Fruit fly (Drosophila melanogaster) whole organism, embryonic: ENCODE measurements around the gene mTerf3.

Source experiments
- ATbp ChIP-seq: fragments of 200-800 bp; sonication (Bioruptor generic); optimal IDR thresholded peaks from 2 replicates; lab custom pipeline; 2017; ENCODE audit warnings: missing biosample characterization, mild to moderate bottlenecking, missing genetic modification characterization, missing genetic modification reagents
- Blimp-1 ChIP-seq: fragments of 200-800 bp; sonication (Bioruptor generic); optimal IDR thresholded peaks from 3 replicates; lab custom pipeline; 2018; ENCODE audit warnings: missing biosample characterization, missing genetic modification characterization, mild to moderate bottlenecking, moderate library complexity, missing genetic modification reagents
- BtbVII ChIP-seq: fragments of 200-800 bp; sonication (Bioruptor generic); optimal IDR thresholded peaks from 3 replicates; lab custom pipeline; 2017; ENCODE audit warnings: missing biosample characterization, mild to moderate bottlenecking, missing genetic modification characterization
- CG10565 ChIP-seq: fragments of 200-800 bp; sonication (Bioruptor generic); optimal IDR thresholded peaks from 3 replicates; lab custom pipeline; 2016; ENCODE audit warnings: missing biosample characterization, mild to moderate bottlenecking, missing genetic modification characterization
- CG10959 ChIP-seq: fragments of 200-800 bp; sonication (Bioruptor generic); IDR thresholded peaks from 2 replicates; pipeline ENCODE4 v1.3.6; 2022; ENCODE audit warnings: missing biosample characterization, missing genetic modification characterization
- CG11247 ChIP-seq: fragments of 200-800 bp; sonication (Bioruptor generic); IDR thresholded peaks from 2 replicates; pipeline ENCODE4 v1.3.6; 2022; ENCODE audit warnings: missing biosample characterization, missing genetic modification characterization
- CG12769 ChIP-seq: fragments of 200-800 bp; sonication (Bioruptor generic); optimal IDR thresholded peaks from 2 replicates; lab custom pipeline; 2019; ENCODE audit warnings: missing biosample characterization, mild to moderate bottlenecking, missing genetic modification characterization, moderate library complexity
- CG13123 ChIP-seq: fragments of 200-800 bp; sonication (Bioruptor generic); optimal IDR thresholded peaks from 2 replicates; lab custom pipeline; 2016; ENCODE audit warnings: missing biosample characterization, missing genetic modification characterization
- CG14014 ChIP-seq: fragments of 200-800 bp; sonication (Bioruptor generic); IDR thresholded peaks from 2 replicates; pipeline ENCODE4 v1.3.6; 2022; ENCODE audit warnings: missing biosample characterization, missing genetic modification characterization
- CG15011 ChIP-seq: fragments of 200-800 bp; sonication (Bioruptor generic); optimal IDR thresholded peaks from 3 replicates; lab custom pipeline; 2018; ENCODE audit warnings: missing biosample characterization, mild to moderate bottlenecking, missing genetic modification characterization
- CG1529 ChIP-seq: fragments of 200-800 bp; sonication (Bioruptor generic); optimal IDR thresholded peaks from 3 replicates; lab custom pipeline; 2018; ENCODE audit warnings: missing biosample characterization, missing genetic modification characterization
- CG17328 ChIP-seq: fragments of 200-800 bp; sonication (Bioruptor generic); IDR thresholded peaks from 2 replicates; pipeline ENCODE4 v1.3.6; 2022; ENCODE audit warnings: missing biosample characterization, missing genetic modification characterization
- CG17568 ChIP-seq: fragments of 200-800 bp; sonication (Bioruptor generic); optimal IDR thresholded peaks from 2 replicates; lab custom pipeline; 2018; ENCODE audit warnings: missing biosample characterization, mild to moderate bottlenecking, missing genetic modification characterization, moderate library complexity
- CG2199 ChIP-seq: fragments of 200-800 bp; sonication (Bioruptor generic); IDR thresholded peaks from 3 replicates; pipeline ENCODE4 v1.3.6; 2022; ENCODE audit warnings: missing biosample characterization, missing genetic modification characterization
- CG3407 ChIP-seq: fragments of 200-800 bp; sonication (Bioruptor generic); optimal IDR thresholded peaks from 2 replicates; lab custom pipeline; 2018; ENCODE audit warnings: missing biosample characterization, mild to moderate bottlenecking, missing genetic modification characterization
- CG34224 ChIP-seq: fragments of 200-800 bp; sonication (Bioruptor generic); IDR thresholded peaks from 3 replicates; pipeline ENCODE4 v1.3.6; 2022; ENCODE audit warnings: missing biosample characterization, missing genetic modification characterization; ENCODE audit not compliant: partially characterized antibody
- CG4282 ChIP-seq: fragments of 200-800 bp; sonication (Bioruptor generic); optimal IDR thresholded peaks from 2 replicates; lab custom pipeline; 2016; ENCODE audit warnings: missing biosample characterization, missing genetic modification characterization
- CG43689 ChIP-seq: fragments of 200-800 bp; sonication (Bioruptor generic); IDR thresholded peaks from 2 replicates; pipeline ENCODE4 v1.3.6; 2022; ENCODE audit warnings: missing biosample characterization, missing genetic modification characterization
- CG4424 ChIP-seq: fragments of 200-800 bp; sonication (Bioruptor generic); optimal IDR thresholded peaks from 3 replicates; lab custom pipeline; 2016; ENCODE audit warnings: missing biosample characterization, missing genetic modification characterization
- CG6254 ChIP-seq: fragments of 200-800 bp; sonication (Bioruptor generic); optimal IDR thresholded peaks from 3 replicates; lab custom pipeline; 2017; ENCODE audit warnings: mild to moderate bottlenecking, missing biosample characterization, missing genetic modification reagents, missing genetic modification characterization
- CG6654 ChIP-seq: fragments of 200-800 bp; sonication (Bioruptor generic); optimal IDR thresholded peaks from 2 replicates; lab custom pipeline; 2017; ENCODE audit warnings: missing biosample characterization, mild to moderate bottlenecking, missing genetic modification characterization
- CG6854 ChIP-seq: fragments of 200-800 bp; sonication (Bioruptor generic); optimal IDR thresholded peaks from 3 replicates; lab custom pipeline; 2017; ENCODE audit warnings: missing biosample characterization, mild to moderate bottlenecking, missing genetic modification characterization
- CG7928 ChIP-seq: fragments of 200-800 bp; sonication (Bioruptor generic); optimal IDR thresholded peaks from 2 replicates; lab custom pipeline; 2017; ENCODE audit warnings: missing biosample characterization, mild to moderate bottlenecking, missing genetic modification characterization
- CG8290 ChIP-seq, 3 experiments: fragments of 200-800 bp; sonication (Bioruptor generic); optimal IDR thresholded peaks; 2 replicates each; lab custom pipeline; 2016 to 2019; ENCODE audit warnings: missing biosample characterization in 3 of 3, missing genetic modification characterization in 3 of 3, mild to moderate bottlenecking in 2 of 3, moderate library complexity in 1 of 3
- CG8924 ChIP-seq: fragments of 200-800 bp; optimal IDR thresholded peaks from 3 replicates; lab custom pipeline; 2019; ENCODE audit warnings: missing biosample characterization, mild to moderate bottlenecking, missing genetic modification characterization, moderate library complexity
- CrebB ChIP-seq: fragments of 200-800 bp; sonication (Bioruptor generic); optimal IDR thresholded peaks from 3 replicates; lab custom pipeline; 2018; ENCODE audit warnings: missing biosample characterization, mild to moderate bottlenecking, missing genetic modification characterization
- Deaf1 ChIP-seq: fragments of 200-800 bp; optimal IDR thresholded peaks from 3 replicates; lab custom pipeline; 2019; ENCODE audit warnings: missing biosample characterization, mild to moderate bottlenecking, missing genetic modification characterization, moderate library complexity
- Doc3 ChIP-seq: fragments of 200-800 bp; sonication (Bioruptor generic); IDR thresholded peaks from 3 replicates; pipeline ENCODE4 v1.3.6; 2022; ENCODE audit warnings: missing biosample characterization, missing genetic modification characterization; ENCODE audit not compliant: partially characterized antibody
- Fer2 ChIP-seq: fragments of 200-800 bp; sonication (Bioruptor generic); optimal IDR thresholded peaks from 2 replicates; lab custom pipeline; 2018; ENCODE audit warnings: missing biosample characterization, mild to moderate bottlenecking, missing genetic modification characterization, moderate library complexity
- Gsc ChIP-seq: fragments of 200-800 bp; sonication (Bioruptor generic); IDR thresholded peaks from 2 replicates; pipeline ENCODE4 v1.3.6; 2022; ENCODE audit warnings: missing biosample characterization, missing genetic modification characterization
- HHEX ChIP-seq: fragments of 200-800 bp; sonication (Bioruptor generic); optimal IDR thresholded peaks from 3 replicates; lab custom pipeline; 2017; ENCODE audit warnings: missing biosample characterization, mild to moderate bottlenecking, missing genetic modification characterization, missing genetic modification reagents
- Mad ChIP-seq: fragments of 200-800 bp; sonication (Bioruptor generic); optimal IDR thresholded peaks from 2 replicates; lab custom pipeline; 2016; ENCODE audit warnings: missing biosample characterization, missing genetic modification characterization
- Sry-δ ChIP-seq: fragments of 200-800 bp; sonication (Bioruptor generic); optimal IDR thresholded peaks from 2 replicates; lab custom pipeline; 2016; ENCODE audit warnings: missing biosample characterization, missing genetic modification characterization
- az2 ChIP-seq: fragments of 200-800 bp; sonication (Bioruptor generic); optimal IDR thresholded peaks from 3 replicates; lab custom pipeline; 2016; ENCODE audit warnings: missing biosample characterization, missing genetic modification characterization
- corto ChIP-seq: fragments of 200-800 bp; sonication (Bioruptor generic); optimal IDR thresholded peaks from 2 replicates; lab custom pipeline; 2016; ENCODE audit warnings: missing biosample characterization, mild to moderate bottlenecking, missing genetic modification characterization, moderate library complexity
- disco-r ChIP-seq: fragments of 200-800 bp; sonication (Bioruptor generic); optimal IDR thresholded peaks from 2 replicates; lab custom pipeline; 2016; ENCODE audit warnings: missing biosample characterization, missing genetic modification characterization
- exex ChIP-seq: fragments of 200-800 bp; sonication (Bioruptor generic); optimal IDR thresholded peaks from 4 replicates; lab custom pipeline; 2018; ENCODE audit warnings: missing biosample characterization, mild to moderate bottlenecking, missing genetic modification characterization, moderate library complexity
- gem ChIP-seq: fragments of 200-800 bp; sonication (Bioruptor generic); optimal IDR thresholded peaks from 2 replicates; lab custom pipeline; 2019; ENCODE audit warnings: missing biosample characterization, mild to moderate bottlenecking, missing genetic modification characterization, moderate library complexity
- inv ChIP-seq: fragments of 200-800 bp; sonication (Bioruptor generic); IDR thresholded peaks from 2 replicates; pipeline ENCODE4 v1.3.6; 2022; ENCODE audit warnings: missing biosample characterization, missing genetic modification characterization; ENCODE audit not compliant: partially characterized antibody
- luna ChIP-seq: fragments of 200-800 bp; sonication (Bioruptor generic); optimal IDR thresholded peaks from 2 replicates; lab custom pipeline; 2016; ENCODE audit warnings: missing biosample characterization, missing genetic modification characterization
- sens ChIP-seq: fragments of 200-800 bp; sonication (Bioruptor generic); peaks from one replicate; lab custom pipeline; 2016; ENCODE audit warnings: missing biosample characterization, missing genetic modification characterization
- sr ChIP-seq: fragments of 200-800 bp; sonication (Bioruptor generic); IDR thresholded peaks from 3 replicates; pipeline ENCODE4 v1.3.6; 2022; ENCODE audit warnings: missing biosample characterization, missing genetic modification characterization
- stwl ChIP-seq: fragments of 200-800 bp; sonication (Bioruptor generic); optimal IDR thresholded peaks from 3 replicates; lab custom pipeline; 2018; ENCODE audit warnings: missing biosample characterization, mild to moderate bottlenecking, missing genetic modification characterization, moderate library complexity
- tio ChIP-seq: fragments of 200-800 bp; sonication (Bioruptor generic); optimal IDR thresholded peaks from 2 replicates; lab custom pipeline; 2017; ENCODE audit warnings: missing biosample characterization, missing genetic modification characterization, inconsistent platforms
- tup ChIP-seq: fragments of 200-800 bp; sonication (Bioruptor generic); optimal IDR thresholded peaks from 2 replicates; lab custom pipeline; 2016; ENCODE audit warnings: missing biosample characterization, mild to moderate bottlenecking, missing genetic modification characterization, moderate library complexity
- unc-4 ChIP-seq: fragments of 200-800 bp; sonication (Bioruptor generic); IDR thresholded peaks from 2 replicates; pipeline ENCODE4 v1.3.6; 2022; ENCODE audit warnings: missing biosample characterization, missing genetic modification characterization; ENCODE audit not compliant: partially characterized antibody
- wdn ChIP-seq: fragments of 200-800 bp; sonication (Bioruptor generic); IDR thresholded peaks from 2 replicates; pipeline ENCODE4 v1.3.6; 2022; ENCODE audit warnings: missing biosample characterization, missing genetic modification characterization
- wek ChIP-seq: fragments of 200-800 bp; sonication (Bioruptor generic); optimal IDR thresholded peaks from 3 replicates; lab custom pipeline; 2018; ENCODE audit warnings: missing biosample characterization, mild to moderate bottlenecking, missing genetic modification characterization, moderate library complexity
- zfh2 ChIP-seq: fragments of 200-800 bp; sonication (Bioruptor generic); optimal IDR thresholded peaks from 2 replicates; lab custom pipeline; 2016; ENCODE audit warnings: missing biosample characterization, missing genetic modification characterization

Gene mTerf3

DNA sequence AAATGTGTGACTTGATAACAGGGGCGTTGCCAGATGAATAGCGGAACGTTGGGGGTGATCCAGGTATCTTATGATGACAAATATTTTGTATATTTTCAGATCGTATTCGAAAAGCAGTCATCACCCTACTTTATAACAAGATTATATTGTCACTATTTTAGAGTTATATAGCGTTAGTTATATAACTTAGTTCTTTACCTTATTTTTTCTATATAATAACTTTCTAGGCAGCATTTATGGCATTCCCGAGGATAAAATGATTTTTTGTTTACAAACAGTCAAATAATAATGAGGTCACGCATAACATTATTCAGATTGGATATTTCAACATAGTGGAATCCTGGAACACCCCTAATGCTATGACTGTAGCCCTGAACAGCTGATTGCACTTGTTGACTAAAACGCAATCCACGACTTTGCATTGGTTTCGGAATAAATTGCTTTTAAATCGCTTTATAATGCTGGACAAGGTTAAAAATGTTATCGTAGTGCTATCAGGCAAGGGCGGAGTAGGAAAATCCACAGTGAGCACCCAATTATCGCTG lies 5.7 kb upstream of the mTerf3 start, which contains the start of gene Nubp2 (continued):
- TF ChIP-seq CG4424 (GFP tag; lab: Kevin White, UChicago) (peak; percentile 96), Fer2 (tag; lab: Kevin White, UChicago) (peak; percentile 94), CG14014 (GFP tag; lab: Robert Waterston, UW) (peak; percentile 91), CG4282 (peak; percentile 70), CG10565 (peak; percentile 78), az2 (GFP tag; lab: Kevin White, UChicago) (peak; percentile 96), stwl (tag; lab: Kevin White, UChicago) (peak; percentile 79), Doc3 (GFP tag; lab: Robert Waterston, UW) (no peak), CG12769 (peak; percentile 94), CG8924 (tag; lab: Kevin White, UChicago) (peak; percentile 97), CG13123 (GFP tag; lab: Kevin White, UChicago) (peak; percentile 93), CG34224 (GFP tag; lab: Robert Waterston, UW) (no peak), HHEX (peak; percentile 94), inv (GFP tag; lab: Robert Waterston, UW) (no peak), CG17328 (GFP tag; lab: Robert Waterston, UW) (peak; percentile 81), exex (tag; lab: Kevin White, UChicago) (peak; percentile 89), Gsc (no peak; the same call in 1 of the 2 replicates), sens (GFP tag; lab: Kevin White, UChicago) (peak; percentile 99), CG2199 (GFP tag; lab: Robert Waterston, UW) (no peak), ATbp (GFP tag; lab: Kevin White, UChicago) (peak; percentile 88), Mad (peak; percentile 95), CG6254 (GFP tag; lab: Kevin White, UChicago) (peak; percentile 83), zfh2 (GFP tag; lab: Kevin White, UChicago) (peak; percentile 96), CG17568 (peak; percentile 89), tio (GFP tag; lab: Kevin White, UChicago) (peak; percentile 97), Deaf1 (tag; lab: Kevin White, UChicago) (peak; percentile 77), wek (GFP tag; lab: Kevin White, UChicago) (peak; percentile 99), CG15011 (GFP tag; lab: Kevin White, UChicago) (peak; percentile 92), Blimp-1 (GFP tag; lab: Kevin White, UChicago) (peak; percentile 91), wdn (GFP tag; lab: Robert Waterston, UW) (peak; percentile 85), CG10959 (GFP tag; lab: Robert Waterston, UW) (peak; percentile 86), CrebB (peak; percentile 87), gem (tag; lab: Kevin White, UChicago) (peak; percentile 98), CG3407 (GFP tag; lab: Kevin White, UChicago) (peak; percentile 86), CG6854 (GFP tag; lab: Kevin White, UChicago) (peak; percentile 82), unc-4 (GFP tag; lab: Robert Waterston, UW) (no peak), CG1529 (peak; percentile 89), CG6654 (GFP tag; lab: Kevin White, UChicago) (peak; percentile 84), BtbVII (GFP tag; lab: Kevin White, UChicago) (peak; percentile 91), CG7928 (GFP tag; lab: Kevin White, UChicago) (peak; percentile 96), tup (GFP tag; lab: Kevin White, UChicago) (peak; percentile 87), disco-r (GFP tag; lab: Kevin White, UChicago) (peak; percentile 82), luna (peak; percentile 73), CG43689 (peak; percentile 73), sr (GFP tag; lab: Robert Waterston, UW) (peak; percentile 48; the same call in 1 of the 3 replicates), CG11247 (GFP tag; lab: Robert Waterston, UW) (peak; percentile 90), corto (GFP tag; lab: Kevin White, UChicago) (peak; percentile 74), CG8290 (GFP tag; optimal IDR thresholded peaks at IDR 0.05; lab: Kevin White, UChicago) (peak; percentile 93), CG8290 (tag; optimal IDR thresholded peaks at IDR 0.05; lab: Kevin White, UChicago) (peak; percentile 86 to 90), Sry-δ (peak; percentile 71)
